Fruit fly (Drosophila melanogaster) whole organism, embryonic: ENCODE measurements around the gene CG31650.

Experiments
- Awh ChIP-seq: fragments of 200-800 bp; sonication (Bioruptor generic); IDR thresholded peaks from 2 replicates; pipeline ENCODE4, ENCODE4 v1.3.6; 2022; ENCODE audit warnings: missing biosample characterization, missing genetic modification characterization
- Bgb ChIP-seq: fragments of 200-800 bp; sonication (Bioruptor generic); IDR thresholded peaks from 2 replicates; pipeline ENCODE4 v1.3.6; 2022; ENCODE audit warnings: missing biosample characterization, missing genetic modification characterization; ENCODE audit not compliant: partially characterized antibody
- BtbVII ChIP-seq: fragments of 200-800 bp; sonication (Bioruptor generic); optimal IDR thresholded peaks from 3 replicates; lab custom pipeline; 2017; ENCODE audit warnings: missing biosample characterization, mild to moderate bottlenecking, missing genetic modification characterization
- CG11723 ChIP-seq: fragments of 200-800 bp; sonication (Bioruptor generic); optimal IDR thresholded peaks from 2 replicates; lab custom pipeline; 2017; ENCODE audit warnings: missing biosample characterization, mild to moderate bottlenecking, missing genetic modification characterization
- CG14014 ChIP-seq: fragments of 200-800 bp; sonication (Bioruptor generic); IDR thresholded peaks from 2 replicates; pipeline ENCODE4 v1.3.6; 2022; ENCODE audit warnings: missing biosample characterization, missing genetic modification characterization
- CG14710 ChIP-seq: fragments of 200-800 bp; sonication (Bioruptor generic); optimal IDR thresholded peaks from 3 replicates; lab custom pipeline; 2019; ENCODE audit warnings: missing biosample characterization, mild to moderate bottlenecking, missing genetic modification characterization, moderate library complexity
- CG14860 ChIP-seq: fragments of 200-800 bp; sonication (Bioruptor generic); IDR thresholded peaks from 3 replicates; pipeline ENCODE4 v1.3.6; 2022; ENCODE audit warnings: missing biosample characterization, missing genetic modification characterization; ENCODE audit not compliant: partially characterized antibody
- CG2875 ChIP-seq: fragments of 200-800 bp; sonication (Bioruptor generic); optimal IDR thresholded peaks from 2 replicates; lab custom pipeline; 2017; ENCODE audit warnings: missing biosample characterization, mild to moderate bottlenecking, missing genetic modification characterization, missing genetic modification reagents
- CG3281 ChIP-seq: fragments of 200-800 bp; sonication (Bioruptor generic); optimal IDR thresholded peaks from 3 replicates; lab custom pipeline; 2017; ENCODE audit warnings: missing biosample characterization, mild to moderate bottlenecking, missing genetic modification characterization
- CG33213 ChIP-seq: fragments of 200-800 bp; sonication (Bioruptor generic); optimal IDR thresholded peaks from 3 replicates; lab custom pipeline; 2016; ENCODE audit warnings: missing biosample characterization, missing genetic modification characterization
- CG3847 ChIP-seq: fragments of 200-800 bp; sonication (Bioruptor generic); IDR thresholded peaks from 2 replicates; pipeline ENCODE4 v1.3.6; 2022; ENCODE audit warnings: missing biosample characterization, missing genetic modification characterization
- CG42726 ChIP-seq: fragments of 200-800 bp; sonication (Bioruptor generic); IDR thresholded peaks from 2 replicates; pipeline ENCODE4 v1.3.6; 2022; ENCODE audit warnings: missing biosample characterization, missing genetic modification characterization; ENCODE audit not compliant: partially characterized antibody
- CG4328 ChIP-seq: fragments of 200-800 bp; sonication (Bioruptor generic); optimal IDR thresholded peaks from 3 replicates; lab custom pipeline; 2017; ENCODE audit warnings: missing biosample characterization, missing genetic modification reagents, missing genetic modification characterization
- CG7357 ChIP-seq: fragments of 200-800 bp; sonication (Bioruptor generic); IDR thresholded peaks from 3 replicates; pipeline ENCODE4 v1.3.6; 2022; ENCODE audit warnings: missing biosample characterization, missing genetic modification characterization
- CG7556 ChIP-seq: fragments of 200-800 bp; sonication (Bioruptor generic); optimal IDR thresholded peaks from 2 replicates; lab custom pipeline; 2017; ENCODE audit warnings: missing biosample characterization, mild to moderate bottlenecking, missing genetic modification characterization
- CG8924 ChIP-seq: fragments of 200-800 bp; optimal IDR thresholded peaks from 3 replicates; lab custom pipeline; 2019; ENCODE audit warnings: missing biosample characterization, mild to moderate bottlenecking, missing genetic modification characterization, moderate library complexity
- CG9932 ChIP-seq: fragments of 200-800 bp; sonication (Bioruptor generic); IDR thresholded peaks from 2 replicates; pipeline ENCODE4 v1.3.6; 2022; ENCODE audit warnings: missing biosample characterization, missing genetic modification characterization
- D ChIP-seq, 2 experiments: fragments of 200-800 bp in 1 of 2; fragments of >200 bp in 1 of 2; sonication (Bioruptor generic) in 1 of 2; optimal IDR thresholded peaks; 2 replicates in 1 of 2; 3 replicates in 1 of 2; lab custom pipeline; 2017; ENCODE audit warnings: mild to moderate bottlenecking in 1 of 2, missing biosample characterization in 1 of 2, missing genetic modification characterization in 1 of 2, missing genetic modification reagents in 1 of 2
- Dbx ChIP-seq: fragments of 200-800 bp; sonication (Bioruptor generic); IDR thresholded peaks from 3 replicates; pipeline ENCODE4 v1.3.6; 2022; ENCODE audit warnings: missing biosample characterization, missing genetic modification characterization
- Dek ChIP-seq: fragments of 200-800 bp; sonication (Bioruptor generic); optimal IDR thresholded peaks from 3 replicates; lab custom pipeline; 2019; ENCODE audit warnings: missing biosample characterization, mild to moderate bottlenecking, missing genetic modification characterization, moderate library complexity
- ERR ChIP-seq: fragments of 200-800 bp; sonication (Bioruptor generic); optimal IDR thresholded peaks from 2 replicates; lab custom pipeline; 2016; ENCODE audit warnings: missing biosample characterization, missing genetic modification characterization
- Eip74EF ChIP-seq, 2 experiments: fragments of 200-800 bp in 1 of 2; fragments of >200 bp in 1 of 2; sonication (Bioruptor generic) in 1 of 2; optimal IDR thresholded peaks; 2 replicates each; lab custom pipeline; 2017 to 2019; ENCODE audit warnings: missing biosample characterization in 2 of 2, missing genetic modification characterization in 2 of 2, mild to moderate bottlenecking in 1 of 2, moderate library complexity in 1 of 2
- HLHmδ ChIP-seq: fragments of 200-800 bp; sonication (Bioruptor generic); optimal IDR thresholded peaks from 2 replicates; lab custom pipeline; 2018; ENCODE audit warnings: missing biosample characterization, mild to moderate bottlenecking, missing genetic modification characterization, moderate library complexity
- Hmx ChIP-seq: fragments of 200-800 bp; sonication (Bioruptor generic); optimal IDR thresholded peaks from 2 replicates; lab custom pipeline; 2016; ENCODE audit warnings: missing biosample characterization, missing genetic modification characterization
- Lhr ChIP-seq: fragments of 200-800 bp; sonication (Bioruptor generic); optimal IDR thresholded peaks from 3 replicates; lab custom pipeline; 2017; ENCODE audit warnings: mild to moderate bottlenecking, missing biosample characterization, missing genetic modification reagents, missing genetic modification characterization
- Lim3 ChIP-seq: fragments of 200-800 bp; sonication (Bioruptor generic); IDR thresholded peaks from 2 replicates; pipeline ENCODE4 v1.3.6; 2022; ENCODE audit warnings: missing biosample characterization, missing genetic modification characterization
- MESR4 ChIP-seq: fragments of 200-800 bp; sonication (Bioruptor generic); optimal IDR thresholded peaks from 2 replicates; lab custom pipeline; 2018; ENCODE audit warnings: missing biosample characterization, mild to moderate bottlenecking, missing genetic modification characterization, moderate library complexity
- MTF-1 ChIP-seq: fragments of 200-800 bp; sonication (Bioruptor generic); optimal IDR thresholded peaks from 2 replicates; lab custom pipeline; 2018; ENCODE audit warnings: missing biosample characterization, mild to moderate bottlenecking, missing genetic modification characterization, borderline replicate concordance
- NK7.1 ChIP-seq: fragments of 200-800 bp; sonication (Bioruptor generic); optimal IDR thresholded peaks from 3 replicates; lab custom pipeline; 2016; ENCODE audit warnings: missing biosample characterization, missing genetic modification characterization
- Poxn ChIP-seq: fragments of 200-800 bp; sonication (Bioruptor generic); IDR thresholded peaks from 2 replicates; pipeline ENCODE4 v1.3.6; 2022; ENCODE audit warnings: missing biosample characterization, missing genetic modification characterization
- Vsx1 ChIP-seq: fragments of 200-800 bp; sonication (Bioruptor generic); optimal IDR thresholded peaks from 2 replicates; lab custom pipeline; 2017; ENCODE audit warnings: missing biosample characterization, mild to moderate bottlenecking, missing genetic modification characterization, missing genetic modification reagents
- al ChIP-seq: fragments of 200-800 bp; sonication (Bioruptor generic); IDR thresholded peaks from 2 replicates; pipeline ENCODE4 v1.3.6; 2022; ENCODE audit warnings: missing biosample characterization, missing genetic modification characterization
- ap ChIP-seq: fragments of 200-800 bp; sonication (Bioruptor generic); IDR thresholded peaks from 2 replicates; pipeline ENCODE4 v1.3.6; 2022; ENCODE audit warnings: missing biosample characterization, missing genetic modification characterization
- btn ChIP-seq: fragments of 200-800 bp; sonication (Bioruptor generic); optimal IDR thresholded peaks from 2 replicates; lab custom pipeline; 2016; ENCODE audit warnings: missing biosample characterization, missing genetic modification characterization
- caup ChIP-seq: fragments of 200-800 bp; sonication (Bioruptor generic); optimal IDR thresholded peaks from 3 replicates; lab custom pipeline; 2017; ENCODE audit warnings: missing biosample characterization, mild to moderate bottlenecking, missing genetic modification characterization, moderate library complexity; ENCODE audit not compliant: severe bottlenecking
- dimm ChIP-seq: fragments of 200-800 bp; sonication (Bioruptor generic); IDR thresholded peaks from 2 replicates; pipeline ENCODE4 v1.3.6; 2022; ENCODE audit warnings: missing biosample characterization, missing genetic modification characterization
- disco-r ChIP-seq: fragments of 200-800 bp; sonication (Bioruptor generic); optimal IDR thresholded peaks from 2 replicates; lab custom pipeline; 2016; ENCODE audit warnings: missing biosample characterization, missing genetic modification characterization
- gce ChIP-seq: fragments of 200-800 bp; sonication (Bioruptor generic); IDR thresholded peaks from 3 replicates; pipeline ENCODE4 v1.3.6; 2022; ENCODE audit warnings: missing biosample characterization, missing genetic modification characterization
- gcm ChIP-seq: fragments of 200-800 bp; sonication (Bioruptor generic); optimal IDR thresholded peaks from 2 replicates; lab custom pipeline; 2019; ENCODE audit warnings: missing biosample characterization, mild to moderate bottlenecking, missing genetic modification characterization, moderate library complexity
- gsb ChIP-seq: fragments of 200-800 bp; sonication (Bioruptor generic); IDR thresholded peaks from 2 replicates; pipeline ENCODE4 v1.3.6; 2022; ENCODE audit warnings: missing biosample characterization, missing genetic modification characterization
- klu ChIP-seq: fragments of 200-800 bp; sonication (Bioruptor generic); IDR thresholded peaks from 2 replicates; pipeline ENCODE4 v1.3.6; 2022; ENCODE audit warnings: missing biosample characterization, missing genetic modification characterization
- lilli ChIP-seq: fragments of 200-800 bp; sonication (Bioruptor generic); optimal IDR thresholded peaks from 3 replicates; lab custom pipeline; 2016; ENCODE audit warnings: missing biosample characterization, missing genetic modification characterization
- luna ChIP-seq: fragments of 200-800 bp; sonication (Bioruptor generic); optimal IDR thresholded peaks from 2 replicates; lab custom pipeline; 2016; ENCODE audit warnings: missing biosample characterization, missing genetic modification characterization
- nerfin-1 ChIP-seq: fragments of 200-800 bp; sonication (Bioruptor generic); optimal IDR thresholded peaks from 3 replicates; lab custom pipeline; 2019; ENCODE audit warnings: missing biosample characterization, mild to moderate bottlenecking, missing genetic modification characterization, moderate library complexity
- nom ChIP-seq: fragments of 200-800 bp; sonication (Bioruptor generic); optimal IDR thresholded peaks from 2 replicates; lab custom pipeline; 2017; ENCODE audit warnings: missing biosample characterization, missing genetic modification characterization, mild to moderate bottlenecking, moderate library complexity, missing genetic modification reagents
- peb ChIP-seq: fragments of 200-800 bp; sonication (Bioruptor generic); IDR thresholded peaks from 2 replicates; pipeline ENCODE4 v1.3.6; 2022; ENCODE audit warnings: missing biosample characterization, missing genetic modification characterization
- shn ChIP-seq: fragments of 200-800 bp; sonication (Bioruptor generic); optimal IDR thresholded peaks from 3 replicates; lab custom pipeline; 2016; ENCODE audit warnings: missing biosample characterization, missing genetic modification characterization
- tll ChIP-seq, 2 experiments: fragments of 200-800 bp in 1 of 2; fragments of >200 bp in 1 of 2; sonication (Bioruptor generic) in 1 of 2; optimal IDR thresholded peaks; 2 replicates each; lab custom pipeline; 2017 to 2019; ENCODE audit warnings: missing biosample characterization in 2 of 2, missing genetic modification characterization in 2 of 2, mild to moderate bottlenecking in 1 of 2, moderate library complexity in 1 of 2
- toy ChIP-seq: fragments of 200-800 bp; sonication (Bioruptor generic); IDR thresholded peaks from 2 replicates; pipeline ENCODE4 v1.3.6; 2022; ENCODE audit warnings: missing biosample characterization, missing genetic modification characterization

Gene CG31650

dm6 chr2L:5054953-5055352 is 10.4 kb upstream of the CG31650 start, which contains the start of the genes CG14036 and His3.3A (continued):
- TF ChIP-seq CG14860 (GFP tag; lab: Robert Waterston, UW) = peak; percentile 58; the same call in 2 of the 3 replicates
- peak; percentile 21 for TF ChIP-seq shn (GFP tag; lab: Kevin White, UChicago)
- no peak for TF ChIP-seq CG7357
- no peak for TF ChIP-seq CG14014
- TF ChIP-seq luna = no peak
- no peak for TF ChIP-seq al
- peak; percentile 35; the same call in 1 of the 2 replicates for TF ChIP-seq CG9932 (GFP tag; lab: Robert Waterston, UW)
- TF ChIP-seq CG8924 (tag; lab: Kevin White, UChicago) = peak; percentile 49
- peak; percentile 35; the same call in 1 of the 2 replicates for TF ChIP-seq CG3847 (GFP tag; lab: Robert Waterston, UW)
- no peak for TF ChIP-seq dimm (GFP tag; lab: Robert Waterston, UW)
- no peak for TF ChIP-seq CG33213 (GFP tag; lab: Kevin White, UChicago)
- TF ChIP-seq MTF-1 (GFP tag; lab: Kevin White, UChicago) = no peak
- TF ChIP-seq Bgb (GFP tag; lab: Robert Waterston, UW) = peak; percentile 75
- no peak for TF ChIP-seq CG7556
- TF ChIP-seq CG11723 = no peak
- peak; percentile 97 for TF ChIP-seq CG14710 (tag; lab: Kevin White, UChicago)
- no peak for TF ChIP-seq klu (GFP tag; lab: Robert Waterston, UW)
- TF ChIP-seq lilli (GFP tag; lab: Kevin White, UChicago) = peak; percentile 38
- no peak for TF ChIP-seq CG4328
- TF ChIP-seq peb (GFP tag; lab: Robert Waterston, UW) = no peak
- no peak for TF ChIP-seq Poxn (GFP tag; lab: Robert Waterston, UW)
- no peak for TF ChIP-seq Hmx (GFP tag; lab: Kevin White, UChicago)
- TF ChIP-seq ERR (GFP tag; lab: Kevin White, UChicago) = no peak
- no peak for TF ChIP-seq BtbVII
- no peak for TF ChIP-seq CG2875 (GFP tag; lab: Kevin White, UChicago)
- 0 out of 3 replicates have a peak, but pooled peaks have one; percentile 16 for TF ChIP-seq gce
- no peak for TF ChIP-seq btn (GFP tag; lab: Kevin White, UChicago)
- no peak for TF ChIP-seq toy (GFP tag; lab: Robert Waterston, UW)
- 0 out of 2 replicates have a peak, but pooled peaks have one; percentile 32 for TF ChIP-seq gsb
- TF ChIP-seq tll (GFP tag; optimal IDR thresholded peaks at IDR 0.05; lab: Kevin White, UChicago) = no peak
- no peak for TF ChIP-seq caup (GFP tag; lab: Kevin White, UChicago)
- TF ChIP-seq CG3281 (GFP tag; lab: Kevin White, UChicago) = peak; percentile 56
- TF ChIP-seq CG42726 (GFP tag; lab: Robert Waterston, UW) = peak; percentile 59; the same call in 1 of the 2 replicates
- no peak for TF ChIP-seq Lhr
- peak; percentile 20 for TF ChIP-seq nerfin-1 (tag; lab: Kevin White, UChicago)
- peak; percentile 74 for TF ChIP-seq HLHmδ (GFP tag; lab: Kevin White, UChicago)
- no peak for TF ChIP-seq D (optimal IDR thresholded peaks at IDR 0.05; lab: Kevin White, UChicago)
- no peak for TF ChIP-seq D (GFP tag; optimal IDR thresholded peaks at IDR 0.05; lab: Kevin White, UChicago)
- no peak for TF ChIP-seq Vsx1 (GFP tag; lab: Kevin White, UChicago)
- no peak for TF ChIP-seq Awh
- no peak for TF ChIP-seq Dek (tag; lab: Kevin White, UChicago)
- no peak for TF ChIP-seq NK7.1 (GFP tag; lab: Kevin White, UChicago)
- 0 out of 3 replicates have a peak, but pooled peaks have one; percentile 18 for TF ChIP-seq Dbx
- no peak for TF ChIP-seq disco-r (GFP tag; lab: Kevin White, UChicago)
- no peak for TF ChIP-seq gcm (GFP tag; lab: Kevin White, UChicago)
- peak; percentile 29 for TF ChIP-seq nom (GFP tag; lab: Kevin White, UChicago)
- no peak for TF ChIP-seq Lim3 (GFP tag; lab: Robert Waterston, UW)
- no peak for TF ChIP-seq Eip74EF (GFP tag; optimal IDR thresholded peaks at IDR 0.05; lab: Kevin White, UChicago)
- TF ChIP-seq MESR4 (GFP tag; lab: Kevin White, UChicago) = peak; percentile 89
- TF ChIP-seq ap (GFP tag; lab: Robert Waterston, UW) = no peak
